Worm (Caenorhabditis elegans) whole organism, L3 larva: ENCODE results near the gene T16G1.5.

Source experiments
- R02D3.7 ChIP-seq: fragments of 150-350 bp; optimal IDR thresholded peaks from 2 replicates; lab custom pipeline; 2014; ENCODE audit warnings: missing biosample characterization, missing genetic modification characterization
- ama-1 ChIP-seq: fragments of 150-350 bp; optimal IDR thresholded peaks from 2 replicates; lab custom pipeline; 2018
- fkh-10 ChIP-seq: sonication (generic microtip); optimal IDR thresholded peaks from 2 replicates; lab custom pipeline; 2017; ENCODE audit warnings: missing biosample characterization, missing genetic modification reagents, missing genetic modification characterization
- fos-1 ChIP-seq: fragments of 150-350 bp; optimal IDR thresholded peaks from 2 replicates; lab custom pipeline; 2014; ENCODE audit warnings: missing biosample characterization, missing genetic modification characterization
- mml-1 ChIP-seq: fragments of 150-350 bp; sonication (generic microtip); optimal IDR thresholded peaks from 3 replicates; lab custom pipeline; 2014; ENCODE audit warnings: missing biosample characterization, missing genetic modification characterization
- snpc-4 ChIP-seq: fragments of 150-350 bp; optimal IDR thresholded peaks from 2 replicates; lab custom pipeline; 2014; ENCODE audit warnings: missing biosample characterization, missing genetic modification characterization
- unc-62 ChIP-seq: fragments of 150-350 bp; sonication (generic microtip); optimal IDR thresholded peaks from 4 replicates; lab custom pipeline; 2014; ENCODE audit warnings: missing biosample characterization, missing genetic modification reagents, missing genetic modification characterization

DNA sequence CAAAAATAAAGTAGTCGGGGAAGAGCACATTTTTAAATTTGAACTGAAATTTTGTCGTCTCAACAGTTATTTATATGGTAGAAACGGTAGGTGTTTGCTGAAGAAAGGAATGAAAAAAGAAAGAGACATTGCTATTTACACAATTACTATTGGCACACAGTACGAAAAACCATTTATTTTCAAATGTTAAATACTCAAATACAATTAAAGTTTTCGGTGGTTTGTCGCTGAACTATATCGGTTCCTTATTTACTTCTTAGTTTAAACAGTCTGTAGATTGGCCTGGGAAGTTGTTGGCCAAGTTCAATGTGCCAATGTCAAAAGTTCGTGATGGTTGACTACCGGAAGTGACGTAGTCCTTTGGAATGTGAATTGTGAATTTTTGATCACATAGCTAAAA is 35.3 kb downstream of the T16G1.5 start, which contains the start of gene ttr-27:
- TF ChIP-seq snpc-4 (tag; lab: Kevin White, UChicago) (no peak), R02D3.7 (tag; lab: Kevin White, UChicago) (no peak), fkh-10 (no peak), fos-1 (tag; lab: Kevin White, UChicago) (no peak), mml-1 (tag; lab: Kevin White, UChicago) (no peak), unc-62 (GFP tag; lab: Kevin White, UChicago) (no peak), ama-1 (no peak)
